Fruit fly (Drosophila melanogaster): ENCODE measurements around the gene CG12237.
A peak's percentile ranks its signal among the peaks of the same experiment; 100 is the strongest.

Gene CG12237

dm6 chrX:19642819-19643504 is at the start of gene CG12237, which contains the start of gene Sec61gamma (continued):
- TF ChIP-seq NK7.1 (GFP tag; optimal IDR thresholded peaks at IDR 0.05) (no peak), gem (tag; optimal IDR thresholded peaks at IDR 0.05) (no peak), H2.0 (GFP tag; IDR thresholded peaks at IDR 0.05) (0 out of 2 replicates have a peak, but pooled peaks have one; percentile 6), CG10654 (GFP tag; optimal IDR thresholded peaks at IDR 0.05) (peak; percentile 3), CG9609 (GFP tag; optimal IDR thresholded peaks at IDR 0.05) (peak; percentile 24), gsb (GFP tag; IDR thresholded peaks at IDR 0.05) (no peak), pfk (GFP tag; optimal IDR thresholded peaks at IDR 0.05) (peak; percentile 13), CG9215 (GFP tag; IDR thresholded peaks at IDR 0.05) (peak; percentile 29), CG3847 (GFP tag; IDR thresholded peaks at IDR 0.05) (peak; percentile 22; the same call in 1 of the 2 replicates), CG4404 (GFP tag; IDR thresholded peaks at IDR 0.05) (no peak), tin (GFP tag; optimal IDR thresholded peaks at IDR 0.05) (no peak), CG10366 (GFP tag; IDR thresholded peaks at IDR 0.05) (peak; percentile 21; the same call in 1 of the 2 replicates), CG15269 (tag; optimal IDR thresholded peaks at IDR 0.05) (no peak), zfh2 (GFP tag; optimal IDR thresholded peaks at IDR 0.05) (peak; percentile 37), CG33213 (GFP tag; optimal IDR thresholded peaks at IDR 0.05) (peak; percentile 39), Ets65A (GFP tag) (peak; percentile 59), Sin3A (optimal IDR thresholded peaks at IDR 0.05) (peak; percentile 16), CG3838 (GFP tag; optimal IDR thresholded peaks at IDR 0.05) (no peak), CG14050 (GFP tag; IDR thresholded peaks at IDR 0.05) (no peak), maf-S (GFP tag; optimal IDR thresholded peaks at IDR 0.05) (peak; percentile 11), CG2712 (tag; optimal IDR thresholded peaks at IDR 0.05) (peak; percentile 48), slou (GFP tag; optimal IDR thresholded peaks at IDR 0.05) (no peak), ewg (GFP tag; optimal IDR thresholded peaks at IDR 0.05) (peak; percentile 11), pzg (GFP tag; optimal IDR thresholded peaks at IDR 0.05) (peak; percentile 84), CG4707 (GFP tag; optimal IDR thresholded peaks at IDR 0.05) (no peak), CG1647 (GFP tag; optimal IDR thresholded peaks at IDR 0.05) (peak; percentile 14), CG8290 (GFP tag; optimal IDR thresholded peaks at IDR 0.05) (peak; percentile 7), CG8290 (tag; optimal IDR thresholded peaks at IDR 0.05) (peak in 1 of 2 experiments; percentile 78), CG10274 (GFP tag; optimal IDR thresholded peaks at IDR 0.05) (no peak), Nf-YC (tag; optimal IDR thresholded peaks at IDR 0.05) (peak; percentile 39), CG12071 (GFP tag; optimal IDR thresholded peaks at IDR 0.05) (no peak), E2f2 (GFP tag; IDR thresholded peaks at IDR 0.05) (peak; percentile 33; the same call in 1 of the 2 replicates), CG11456 (GFP tag; IDR thresholded peaks at IDR 0.05) (peak; percentile 62; the same call in 1 of the 3 replicates), otp (GFP tag; IDR thresholded peaks at IDR 0.05) (no peak), CG18262 (tag; optimal IDR thresholded peaks at IDR 0.05) (no peak), prd (optimal IDR thresholded peaks at IDR 0.05) (no peak), prd (GFP tag; IDR thresholded peaks at IDR 0.05) (no peak), her (GFP tag; optimal IDR thresholded peaks at IDR 0.05) (no peak), CG16863 (GFP tag; optimal IDR thresholded peaks at IDR 0.05) (no peak), hb (GFP tag; IDR thresholded peaks at IDR 0.05; ENCODE audit: partially characterized antibody) (no peak), CG34376 (GFP tag; optimal IDR thresholded peaks at IDR 0.05) (peak; percentile 48), zf30C (GFP tag; optimal IDR thresholded peaks at IDR 0.05) (no peak), CG17829 (tag; optimal IDR thresholded peaks at IDR 0.05) (peak; percentile 49), CG11247 (GFP tag; IDR thresholded peaks at IDR 0.05) (peak; percentile 46), CG10462 (GFP tag; optimal IDR thresholded peaks at IDR 0.05) (peak; percentile 12), fd64A (GFP tag; optimal IDR thresholded peaks at IDR 0.05) (no peak), cwo (GFP tag; optimal IDR thresholded peaks at IDR 0.05) (no peak), NfI (GFP tag; optimal IDR thresholded peaks at IDR 0.05) (peak; percentile 11), amos (GFP tag; IDR thresholded peaks at IDR 0.05; ENCODE audit: partially characterized antibody) (peak; percentile 50; the same call in 1 of the 2 replicates), CG17385 (GFP tag; optimal IDR thresholded peaks at IDR 0.05) (peak; percentile 9), Stat92E (GFP tag; optimal IDR thresholded peaks at IDR 0.05) (peak in 1 of 3 experiments; percentile 56)

All from whole organism, embryonic.